Worm (Caenorhabditis elegans): ENCODE measurements around the gene F59B2.9.

ce11 chrIII:8999508-8999907 lies 12.7 kb downstream of the F59B2.9 start, which contains the start of gene F59B2.3:
- no peak for TF ChIP-seq egl-5 (tag; optimal IDR thresholded peaks at IDR 0.05)
- no peak for TF ChIP-seq ztf-11 (tag; optimal IDR thresholded peaks at IDR 0.05)
- no peak for TF ChIP-seq nhr-12 (tag; optimal IDR thresholded peaks at IDR 0.05)
- TF ChIP-seq pqm-1 (tag; optimal IDR thresholded peaks at IDR 0.05): no peak
- TF ChIP-seq elt-1 (tag; optimal IDR thresholded peaks at IDR 0.05): no peak
- no peak for TF ChIP-seq fkh-10 (GFP tag; optimal IDR thresholded peaks at IDR 0.05)
- TF ChIP-seq ceh-16 (tag; optimal IDR thresholded peaks at IDR 0.05): no peak
- TF ChIP-seq fos-1 (tag; optimal IDR thresholded peaks at IDR 0.05): no peak
- no peak for TF ChIP-seq snpc-4 (tag; optimal IDR thresholded peaks at IDR 0.05)
- TF ChIP-seq daf-12 (tag; optimal IDR thresholded peaks at IDR 0.05): no peak
